Worm (Caenorhabditis elegans) whole organism, late embryonic: ENCODE results near the gene oxy-4.

Source experiments
- C38D4.7 ChIP-seq: fragments of 200-800 bp; sonication (Bioruptor generic); optimal IDR thresholded peaks from 2 replicates; lab custom pipeline; 2018; ENCODE audit warnings: mild to moderate bottlenecking, missing genetic modification characterization, moderate library complexity, missing compliant biosample characterization
- ama-1 ChIP-seq: fragments of 150-350 bp; optimal IDR thresholded peaks from 2 replicates; lab custom pipeline; 2014
- ceh-22 ChIP-seq: sonication (generic microtip); optimal IDR thresholded peaks from 2 replicates; lab custom pipeline; 2017; ENCODE audit warnings: missing biosample characterization, missing genetic modification characterization
- ets-4 ChIP-seq: sonication (generic microtip); optimal IDR thresholded peaks from 2 replicates; lab custom pipeline; 2016; ENCODE audit warnings: missing genetic modification characterization, missing compliant biosample characterization
- hlh-30 ChIP-seq: sonication (generic microtip); optimal IDR thresholded peaks from 2 replicates; lab custom pipeline; 2017; ENCODE audit warnings: antibody characterized with exemption, missing genetic modification characterization, missing compliant biosample characterization; ENCODE audit not compliant: insufficient read depth
- lin-11 ChIP-seq: fragments of 200-800 bp; sonication (Bioruptor generic); optimal IDR thresholded peaks from 2 replicates; lab custom pipeline; 2018; ENCODE audit warnings: mild to moderate bottlenecking, missing genetic modification characterization, missing compliant biosample characterization
- nhr-11 ChIP-seq: fragments of 150-350 bp; optimal IDR thresholded peaks from 2 replicates; lab custom pipeline; 2014; ENCODE audit warnings: missing biosample characterization, missing genetic modification characterization
- odd-2 ChIP-seq: sonication (generic microtip); optimal IDR thresholded peaks from 2 replicates; lab custom pipeline; 2017; ENCODE audit warnings: antibody characterized with exemption, mild to moderate bottlenecking, missing genetic modification characterization, missing compliant biosample characterization
- tbx-7 ChIP-seq: sonication (generic microtip); optimal IDR thresholded peaks from 2 replicates; lab custom pipeline; 2016; ENCODE audit warnings: missing genotype, missing genetic modification characterization, missing compliant biosample characterization
- zip-5 ChIP-seq: sonication (generic microtip); optimal IDR thresholded peaks from 2 replicates; lab custom pipeline; 2016; ENCODE audit warnings: missing genetic modification characterization, missing compliant biosample characterization

ce11 chrIII:5124385-5124784 is 34.2 kb downstream of the oxy-4 start:
- TF ChIP-seq zip-5 (tag; lab: Kevin White, UChicago) (no peak), C38D4.7 (GFP tag; lab: Kevin White, UChicago) (no peak), odd-2 (tag; lab: Kevin White, UChicago) (no peak), hlh-30 (tag; lab: Kevin White, UChicago) (no peak), ceh-22 (no peak), nhr-11 (tag; lab: Kevin White, UChicago) (no peak), ets-4 (tag; lab: Kevin White, UChicago) (no peak), ama-1 (lab: Kevin White, UChicago) (no peak), lin-11 (no peak), tbx-7 (tag; lab: Kevin White, UChicago) (no peak)
